Worm (Caenorhabditis elegans): ENCODE measurements around the gene C09B8.8.

Gene C09B8.8

DNA sequence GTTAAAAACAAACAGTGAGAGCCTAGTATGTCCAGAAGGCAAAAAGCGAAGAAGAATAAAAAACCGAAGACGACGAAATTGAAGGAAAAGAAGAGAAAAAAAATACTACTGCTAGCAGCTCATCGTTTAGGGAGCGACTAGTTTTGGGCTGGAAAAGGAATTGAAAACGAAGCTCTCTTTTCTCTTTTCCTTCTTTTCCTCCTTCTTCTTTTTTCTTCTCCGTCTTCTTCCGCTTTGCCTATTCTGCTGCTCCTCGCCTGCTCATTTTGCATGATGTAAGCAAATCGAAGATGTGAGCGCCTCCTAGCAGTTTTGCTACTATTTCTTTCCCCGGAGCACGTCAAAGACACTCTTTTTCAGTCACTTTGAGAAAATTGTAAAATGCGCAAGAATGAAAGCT, 33.6 kb upstream of the C09B8.8 start:
- TF ChIP-seq nhr-27 (tag; optimal IDR thresholded peaks at IDR 0.05) (no peak), pha-4 (tag; optimal IDR thresholded peaks at IDR 0.05) (no peak), egl-44 (GFP tag; IDR thresholded peaks at IDR 0.05) (no peak), C06A6.2 (GFP tag; conservative IDR thresholded peaks at IDR 0.05) (no peak), ceh-79 (tag; optimal IDR thresholded peaks at IDR 0.05) (no peak), ztf-22 (GFP tag; optimal IDR thresholded peaks at IDR 0.05) (no peak), ekl-4 (GFP tag; IDR thresholded peaks at IDR 0.05) (0 out of 2 replicates have a peak, but pooled peaks have one; percentile 39), snpc-4 (GFP tag; optimal IDR thresholded peaks at IDR 0.05) (no peak), snpc-4 (tag; optimal IDR thresholded peaks at IDR 0.05) (no peak), F23B12.7 (tag; optimal IDR thresholded peaks at IDR 0.05; ENCODE audit: insufficient read depth) (no peak), snpc-3.4 (tag; optimal IDR thresholded peaks at IDR 0.05) (no peak), madf-8 (GFP tag; conservative IDR thresholded peaks at IDR 0.05) (no peak), him-1 (tag; optimal IDR thresholded peaks at IDR 0.05) (no peak), zfh-2 (GFP tag; conservative IDR thresholded peaks at IDR 0.05) (0 out of 2 replicates have a peak, but pooled peaks have one; percentile 17)

DNA sequence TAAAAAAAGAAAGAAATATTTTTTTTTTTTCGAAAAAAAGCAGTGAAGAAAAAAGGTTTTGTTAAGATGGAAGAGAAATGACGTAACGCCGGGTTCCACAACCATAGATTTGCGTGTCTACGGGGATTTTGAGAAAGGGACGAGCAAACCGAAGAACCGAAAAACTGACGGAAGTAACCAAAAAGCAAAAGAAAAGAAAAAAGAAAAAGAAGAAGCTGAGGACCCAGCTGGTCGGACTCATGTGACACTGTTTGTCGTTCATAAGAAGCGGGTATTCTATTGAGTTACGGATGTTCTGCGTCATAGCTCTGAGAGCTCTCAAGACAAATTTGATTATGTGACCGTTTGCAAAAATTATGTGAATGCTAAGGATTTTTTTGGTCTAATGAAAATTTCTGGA, 32.5 kb upstream of the C09B8.8 start:
- TF ChIP-seq nfya-2 (GFP tag; IDR thresholded peaks at IDR 0.05) (no peak), F39B2.1 (GFP tag; IDR thresholded peaks at IDR 0.05) (no peak), F10E7.11 (tag; optimal IDR thresholded peaks at IDR 0.05) (no peak), Y95B8A.8 (GFP tag; IDR thresholded peaks at IDR 0.05) (no peak), hmg-1.2 (GFP tag; IDR thresholded peaks at IDR 0.05) (0 out of 2 replicates have a peak, but pooled peaks have one; percentile 13), tbx-9 (tag; optimal IDR thresholded peaks at IDR 0.05; ENCODE audit: borderline replicate concordance) (no peak), dpl-1 (GFP tag; optimal IDR thresholded peaks at IDR 0.05) (no peak), nfya-1 (tag; optimal IDR thresholded peaks at IDR 0.05; ENCODE audit: borderline replicate concordance, insufficient read depth) (no peak), attf-3 (GFP tag; conservative IDR thresholded peaks at IDR 0.05) (no peak), F52B5.7 (tag; optimal IDR thresholded peaks at IDR 0.05) (no peak), lir-1 (GFP tag; conservative IDR thresholded peaks at IDR 0.05) (no peak), nhr-120 (GFP tag; IDR thresholded peaks at IDR 0.05) (no peak), gei-17 (GFP tag; optimal IDR thresholded peaks at IDR 0.05) (no peak), K12H6.12 (tag; optimal IDR thresholded peaks at IDR 0.05) (peak; percentile 59), lin-40 (tag; optimal IDR thresholded peaks at IDR 0.05) (peak; percentile 14), ztf-18 (tag; optimal IDR thresholded peaks at IDR 0.05) (no peak), ama-1 (optimal IDR thresholded peaks at IDR 0.05) (no peak), ama-1 (GFP tag; optimal IDR thresholded peaks at IDR 0.05) (no peak), bed-1 (GFP tag; IDR thresholded peaks at IDR 0.05) (no peak), ztf-28 (GFP tag; IDR thresholded peaks at IDR 0.05) (no peak), snpc-4 (GFP tag; optimal IDR thresholded peaks at IDR 0.05) (no peak), snpc-4 (tag; optimal IDR thresholded peaks at IDR 0.05) (no peak), cebp-1 (GFP tag; IDR thresholded peaks at IDR 0.05) (no peak), cebp-1 (tag; optimal IDR thresholded peaks at IDR 0.05) (peak; percentile 11), ets-4 (GFP tag; optimal IDR thresholded peaks at IDR 0.05) (no peak), F33H1.4 (GFP tag; IDR thresholded peaks at IDR 0.05) (no peak), let-607 (tag; optimal IDR thresholded peaks at IDR 0.05) (no peak), atf-7 (tag; optimal IDR thresholded peaks at IDR 0.05) (peak; percentile 8), aptf-3 (GFP tag; IDR thresholded peaks at IDR 0.05) (no peak), let-526 (GFP tag; IDR thresholded peaks at IDR 0.05) (no peak)
